Fruit fly (Drosophila melanogaster) whole organism: ENCODE data around the gene NANS.

Experiments used
- CG8478 ChIP-seq: fragments of >200 bp; optimal IDR thresholded peaks from 2 replicates; lab custom pipeline; 2018; ENCODE audit warnings: inconsistent platforms
- EcR ChIP-seq, 2 experiments: fragments of >200 bp; optimal IDR thresholded peaks; 2 replicates each; lab custom pipeline; 2017; ENCODE audit warnings: missing biosample characterization in 2 of 2, missing genetic modification characterization in 2 of 2, missing genetic modification reagents in 2 of 2
- pan ChIP-seq: fragments of >200 bp; optimal IDR thresholded peaks from 2 replicates; lab custom pipeline; 2017
- psq ChIP-seq: fragments of >200 bp; optimal IDR thresholded peaks from 2 replicates; lab custom pipeline; 2017
- usp ChIP-seq: fragments of >200 bp; optimal IDR thresholded peaks from 2 replicates; lab custom pipeline; 2017; ENCODE audit warnings: missing biosample characterization, missing genetic modification characterization, mixed read lengths

DNA sequence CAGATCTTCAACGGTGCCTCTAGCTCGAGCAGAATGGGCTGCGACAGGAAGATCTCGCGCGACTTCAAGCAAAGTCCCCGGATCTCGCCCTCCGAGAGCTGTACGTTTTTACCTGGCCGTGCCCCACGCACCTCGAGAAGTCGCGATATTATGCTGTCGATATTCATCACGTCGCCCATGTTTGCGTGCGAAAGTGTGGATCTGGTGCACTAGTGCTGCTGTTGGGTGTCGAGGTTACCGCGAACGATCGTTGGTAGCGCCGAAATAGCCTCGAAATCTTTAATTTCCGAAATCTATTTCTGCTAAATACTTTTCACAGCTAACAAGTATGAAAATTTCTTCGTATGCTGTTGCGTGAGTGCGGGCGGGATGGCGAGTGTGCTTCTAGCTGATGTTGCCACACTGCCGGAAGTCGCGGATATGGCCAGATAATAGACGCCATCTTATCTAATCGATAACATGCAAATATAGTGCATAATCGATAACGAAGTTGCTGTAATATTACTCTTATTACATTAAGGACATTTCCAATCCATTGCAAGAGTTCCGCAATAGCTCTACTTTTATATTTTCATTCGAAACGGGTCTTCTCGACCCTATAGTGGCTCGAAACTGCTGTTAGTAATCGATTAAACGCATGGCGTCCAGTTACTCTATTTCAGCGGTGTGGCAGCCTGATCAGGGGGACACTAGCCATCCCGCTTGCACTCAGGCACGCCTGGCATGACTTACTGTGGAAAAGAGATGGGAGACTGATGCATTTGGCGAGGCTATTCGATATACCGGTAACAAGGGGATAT lies 668 bp upstream of the NANS start, which contains the start of gene Pp1-87B:
- TF ChIP-seq CG8478 (lab: Kevin White, UChicago) (peak; percentile 71), EcR (GFP tag; optimal IDR thresholded peaks at IDR 0.05; lab: Kevin White, UChicago) (no peak), pan (lab: Kevin White, UChicago) (no peak), usp (no peak), psq (lab: Kevin White, UChicago) (no peak)
